Worm (Caenorhabditis elegans) whole organism, mixed stage, embryonic: ENCODE results near the gene ZK353.2.

Source experiments
- nhr-237 ChIP-seq: fragments of 150-350 bp; optimal IDR thresholded peaks from 2 replicates; lab custom pipeline; 2014; ENCODE audit warnings: missing biosample characterization, missing genetic modification characterization
- unc-39 ChIP-seq: fragments of 150-350 bp; optimal IDR thresholded peaks from 2 replicates; lab custom pipeline; 2014; ENCODE audit warnings: missing biosample characterization, missing genetic modification characterization
- unc-62 ChIP-seq: fragments of 150-350 bp; optimal IDR thresholded peaks from 2 replicates; lab custom pipeline; 2014; ENCODE audit warnings: missing biosample characterization, missing genetic modification reagents, missing genetic modification characterization
- ztf-11 ChIP-seq: fragments of 150-350 bp; optimal IDR thresholded peaks from 2 replicates; lab custom pipeline; 2014; ENCODE audit warnings: missing biosample characterization, missing genetic modification characterization

DNA sequence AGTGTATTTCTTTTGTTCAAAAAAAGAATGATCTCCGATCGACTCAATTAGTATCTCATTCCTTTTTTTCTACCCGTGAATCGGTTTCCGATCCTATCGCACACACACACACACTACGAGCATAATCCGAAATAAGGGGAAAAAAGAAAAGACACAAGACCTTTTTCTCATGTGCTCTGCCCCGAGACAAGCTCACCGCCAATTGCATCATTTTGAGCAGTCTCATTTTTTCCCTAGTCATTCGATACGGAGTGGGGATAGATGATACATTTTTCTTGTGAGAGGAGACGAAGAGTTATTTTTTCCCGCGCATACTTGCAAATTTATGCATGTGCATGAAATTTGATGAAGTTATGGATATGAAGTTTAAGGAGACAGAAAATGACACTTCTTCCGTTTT, 6.2 kb upstream of the ZK353.2 start:
- TF ChIP-seq nhr-237 (tag; lab: Kevin White, UChicago): no peak
- no peak for TF ChIP-seq unc-39
- no peak for TF ChIP-seq ztf-11 (tag; lab: Kevin White, UChicago)
- no peak for TF ChIP-seq unc-62
